Worm (Caenorhabditis elegans): ENCODE results near the gene Y34B4A.7.

The Y34B4A.7 gene

DNA sequence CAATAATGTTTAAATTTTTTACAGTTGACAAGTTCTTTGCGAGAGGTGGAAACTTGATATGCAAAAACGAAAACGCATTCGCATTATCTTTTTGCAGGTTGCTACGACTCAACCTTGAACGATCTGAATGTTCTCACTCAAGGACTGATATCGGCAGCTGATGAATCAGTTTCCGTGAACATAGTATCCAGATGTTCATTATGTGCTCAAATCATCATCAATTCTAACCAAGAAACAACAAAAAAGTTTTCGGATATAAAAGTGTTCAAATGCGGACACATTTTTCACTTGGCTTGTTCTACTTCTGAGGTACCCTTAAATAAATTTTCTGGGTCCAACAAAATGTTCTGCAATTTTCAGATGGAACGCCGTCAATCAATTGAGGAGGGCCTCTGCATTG is 45.0 kb downstream of the Y34B4A.7 start:
- TF ChIP-seq drap-1 (GFP tag; optimal IDR thresholded peaks at IDR 0.05): no peak
- TF ChIP-seq lsy-2 (tag; optimal IDR thresholded peaks at IDR 0.05): no peak
- no peak for TF ChIP-seq zip-8 (tag; optimal IDR thresholded peaks at IDR 0.05)
- no peak for TF ChIP-seq elt-1 (tag; optimal IDR thresholded peaks at IDR 0.05; ENCODE audit: borderline replicate concordance, insufficient read depth)
- no peak for TF ChIP-seq ztf-11 (tag; optimal IDR thresholded peaks at IDR 0.05)
- no peak for TF ChIP-seq ceh-39 (tag; optimal IDR thresholded peaks at IDR 0.05)

DNA sequence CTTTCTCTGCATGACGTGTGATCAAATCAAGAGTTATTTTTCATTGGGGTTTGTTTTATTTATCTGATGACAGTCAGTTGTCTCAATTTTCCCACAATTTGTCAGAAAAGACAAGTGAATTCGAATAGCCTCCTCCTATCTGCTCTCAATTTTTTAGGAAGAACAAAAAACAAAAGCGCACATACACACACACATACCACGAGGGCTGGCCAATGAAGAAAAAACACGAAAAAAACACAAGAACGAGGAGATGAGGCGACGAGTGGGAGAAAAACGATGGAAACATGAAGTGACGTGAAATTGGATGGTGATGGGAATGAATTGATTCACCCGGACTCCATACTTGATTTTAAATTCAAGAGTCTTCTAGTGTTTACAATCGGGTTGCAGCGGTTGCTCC is 49.7 kb downstream of the Y34B4A.7 start:
- TF ChIP-seq nhr-28 (tag; optimal IDR thresholded peaks at IDR 0.05) (no peak), unc-62 (GFP tag; optimal IDR thresholded peaks at IDR 0.05) (no peak), M03D4.4 (tag; optimal IDR thresholded peaks at IDR 0.05) (no peak), tbx-8 (GFP tag; optimal IDR thresholded peaks at IDR 0.05) (no peak), mls-2 (tag; optimal IDR thresholded peaks at IDR 0.05) (no peak), zip-8 (tag; optimal IDR thresholded peaks at IDR 0.05) (no peak), sptf-1 (tag; optimal IDR thresholded peaks at IDR 0.05) (no peak), pha-4 (tag; optimal IDR thresholded peaks at IDR 0.05) (no peak), flh-1 (GFP tag; optimal IDR thresholded peaks at IDR 0.05) (no peak), ceh-43 (GFP tag; optimal IDR thresholded peaks at IDR 0.05) (no peak), nhr-12 (tag; optimal IDR thresholded peaks at IDR 0.05) (no peak), lsy-2 (tag; optimal IDR thresholded peaks at IDR 0.05) (no peak), lin-32 (GFP tag; optimal IDR thresholded peaks at IDR 0.05) (no peak), cnd-1 (tag; optimal IDR thresholded peaks at IDR 0.05) (no peak), lin-13 (tag; optimal IDR thresholded peaks at IDR 0.05) (no peak), elt-3 (tag; optimal IDR thresholded peaks at IDR 0.05) (no peak), snpc-4 (tag; optimal IDR thresholded peaks at IDR 0.05) (no peak)
